Worm (Caenorhabditis elegans) whole organism, L4 larva: Measurements from ENCODE around the gene col-129.
"Not testable (repeated sequence)": the region's sequence is repeated elsewhere in the genome, so short reads cannot be mapped to it uniquely, and the experiment has no call there.

Experiments
- ama-1 ChIP-seq: fragments of 150-350 bp; optimal IDR thresholded peaks from 2 replicates; lab custom pipeline; 2014; ENCODE audit warnings: inconsistent platforms, mixed read lengths
- nhr-11 ChIP-seq: fragments of 150-350 bp; optimal IDR thresholded peaks from 2 replicates; lab custom pipeline; 2014; ENCODE audit warnings: missing biosample characterization, missing genetic modification characterization
- unc-62 ChIP-seq, 3 experiments: fragments of 150-350 bp in 1 of 3; sonication (generic microtip); optimal IDR thresholded peaks in 2 of 3; peaks in 1 of 3; 1 replicate in 1 of 3; 2 replicates in 2 of 3; lab custom pipeline; 2014 to 2017; ENCODE audit warnings: missing biosample characterization in 3 of 3, missing genetic modification characterization in 3 of 3, missing genetic modification reagents in 3 of 3, missing genotype in 1 of 3
- zip-2 ChIP-seq: fragments of 150-350 bp; optimal IDR thresholded peaks from 2 replicates; lab custom pipeline; 2014; ENCODE audit warnings: missing biosample characterization, missing genetic modification characterization

DNA sequence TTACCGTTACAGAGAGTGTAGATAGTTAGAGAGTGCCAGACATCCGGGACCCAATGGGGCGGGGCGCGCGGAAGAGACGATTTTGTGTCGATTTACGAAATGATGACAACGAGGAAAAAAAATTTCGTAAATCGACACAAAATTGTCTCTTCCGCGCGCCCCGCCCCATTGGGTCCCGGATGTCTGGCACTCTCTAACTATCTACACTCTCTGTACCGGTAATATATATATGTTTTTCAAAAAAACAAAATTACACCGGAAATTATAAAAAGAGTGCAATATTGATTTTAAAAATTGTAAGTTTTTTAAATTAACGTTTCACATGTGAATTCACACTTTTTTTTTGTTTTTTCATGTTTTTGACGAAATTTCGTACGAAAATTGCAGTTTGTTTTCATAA, 27.9 kb upstream of the col-129 start, which contains the start of gene B0001.4:
- not testable (repeated sequence) for TF ChIP-seq zip-2; unc-62 (GFP tag; optimal IDR thresholded peaks at IDR 0.05 in 1 of 2; lab: Kevin White, UChicago); unc-62 (tag; optimal IDR thresholded peaks at IDR 0.05; lab: Kevin White, UChicago); ama-1 (lab: Kevin White, UChicago); nhr-11 (tag; lab: Kevin White, UChicago)
